Worm (Caenorhabditis elegans) whole organism, young adult: Measurements from ENCODE around the gene acn-1.

Experiments used
- B0019.2 ChIP-seq: fragments of 200-800 bp; sonication (Bioruptor generic); conservative IDR thresholded peaks from 2 replicates; pipeline ENCODE4 v1.3.6; 2022; ENCODE audit warnings: missing genetic modification reagents, missing genetic modification characterization, missing compliant biosample characterization
- B0035.1 ChIP-seq: sonication (generic microtip); optimal IDR thresholded peaks from 2 replicates; lab custom pipeline; 2016; ENCODE audit warnings: missing genetic modification characterization, mild to moderate bottlenecking, missing compliant biosample characterization, missing genotype, missing genetic modification reagents
- F33H1.4 ChIP-seq: fragments of 200-800 bp; sonication (Bioruptor generic); IDR thresholded peaks from 2 replicates; pipeline ENCODE4 v1.3.6; 2022; ENCODE audit warnings: missing genetic modification reagents, missing genetic modification characterization, missing compliant biosample characterization
- F55B11.4 ChIP-seq: sonication (generic microtip); optimal IDR thresholded peaks from 2 replicates; lab custom pipeline; 2016; ENCODE audit warnings: missing compliant biosample characterization, missing genetic modification characterization, borderline replicate concordance; ENCODE audit not compliant: insufficient read depth
- T07F8.4 ChIP-seq: sonication (generic microtip); optimal IDR thresholded peaks from 2 replicates; lab custom pipeline; 2016; ENCODE audit warnings: mild to moderate bottlenecking, missing genetic modification characterization, moderate library complexity, missing compliant biosample characterization
- Y53F4B.3 ChIP-seq: fragments of 200-800 bp; sonication (Bioruptor generic); IDR thresholded peaks from 2 replicates; pipeline ENCODE4 v1.3.6; 2022; ENCODE audit warnings: missing genetic modification reagents, missing genetic modification characterization, missing compliant biosample characterization
- Y67H2A.10 ChIP-seq: fragments of 200-800 bp; sonication (Bioruptor generic); conservative IDR thresholded peaks from 2 replicates; pipeline ENCODE4 v1.3.6; 2022; ENCODE audit warnings: missing genetic modification reagents, missing genetic modification characterization, missing compliant biosample characterization
- Y79H2A.3 ChIP-seq: fragments of 200-800 bp; sonication (Bioruptor generic); conservative IDR thresholded peaks from 2 replicates; pipeline ENCODE4 v1.3.6; 2022; ENCODE audit warnings: missing genetic modification reagents, missing genetic modification characterization, missing compliant biosample characterization
- ZK185.1 ChIP-seq: sonication (generic microtip); optimal IDR thresholded peaks from 2 replicates; lab custom pipeline; 2016; ENCODE audit warnings: mild to moderate bottlenecking, missing genetic modification characterization, missing compliant biosample characterization; ENCODE audit not compliant: poor library complexity, severe bottlenecking
- aptf-2 ChIP-seq: fragments of 200-800 bp; sonication (Bioruptor generic); conservative IDR thresholded peaks from 2 replicates; pipeline ENCODE4 v1.3.6; 2022; ENCODE audit warnings: missing genetic modification reagents, missing genetic modification characterization, missing compliant biosample characterization
- athp-1 ChIP-seq: sonication (generic microtip); optimal IDR thresholded peaks from 2 replicates; lab custom pipeline; 2017; ENCODE audit warnings: mild to moderate bottlenecking, missing genetic modification characterization, missing compliant biosample characterization
- attf-3 ChIP-seq: fragments of 200-800 bp; sonication (Bioruptor generic); conservative IDR thresholded peaks from 2 replicates; pipeline ENCODE4 v1.3.6; 2022; ENCODE audit warnings: missing genetic modification reagents, missing genetic modification characterization, missing compliant biosample characterization
- attf-6 ChIP-seq: fragments of 200-800 bp; sonication (Bioruptor generic); IDR thresholded peaks from 2 replicates; pipeline ENCODE4 v1.3.6; 2022; ENCODE audit warnings: missing genetic modification reagents, missing genetic modification characterization, missing compliant biosample characterization
- bed-2 ChIP-seq: fragments of 200-800 bp; sonication (Bioruptor generic); IDR thresholded peaks from 2 replicates; pipeline ENCODE4 v1.3.6; 2022; ENCODE audit warnings: missing genetic modification reagents, missing genetic modification characterization, missing compliant biosample characterization
- cebp-2 ChIP-seq: fragments of 200-800 bp; sonication (Bioruptor generic); IDR thresholded peaks from 2 replicates; pipeline ENCODE4 v1.3.6; 2022; ENCODE audit warnings: missing genetic modification characterization, missing compliant biosample characterization
- ceh-58 ChIP-seq: fragments of 200-800 bp; sonication (Bioruptor generic); IDR thresholded peaks from 2 replicates; pipeline ENCODE4 v1.3.6; 2022; ENCODE audit warnings: missing genetic modification characterization, missing compliant biosample characterization
- ceh-91 ChIP-seq: fragments of 200-800 bp; sonication (Bioruptor generic); IDR thresholded peaks from 2 replicates; pipeline ENCODE4 v1.3.6; 2022; ENCODE audit warnings: missing genetic modification reagents, missing genetic modification characterization, missing compliant biosample characterization
- dpff-1 ChIP-seq: sonication (generic microtip); optimal IDR thresholded peaks from 2 replicates; lab custom pipeline; 2017; ENCODE audit warnings: mild to moderate bottlenecking, missing genetic modification characterization, missing compliant biosample characterization
- dpl-1 ChIP-seq: fragments of 150-350 bp; optimal IDR thresholded peaks from 2 replicates; lab custom pipeline; 2014; ENCODE audit warnings: missing biosample characterization, missing genetic modification reagents, missing genetic modification characterization
- egrh-3 ChIP-seq: fragments of 200-800 bp; sonication (Bioruptor generic); IDR thresholded peaks from 2 replicates; pipeline ENCODE4 v1.3.6; 2022; ENCODE audit warnings: missing genetic modification reagents, missing genetic modification characterization, missing compliant biosample characterization
- ets-4 ChIP-seq: fragments of 200-800 bp; sonication (Bioruptor generic); optimal IDR thresholded peaks from 2 replicates; lab custom pipeline; 2018; ENCODE audit warnings: mild to moderate bottlenecking, missing genetic modification characterization, missing compliant biosample characterization
- hlh-26 ChIP-seq: fragments of 200-800 bp; sonication (Bioruptor generic); conservative IDR thresholded peaks from 2 replicates; pipeline ENCODE4 v1.3.6; 2022; ENCODE audit warnings: missing genetic modification reagents, missing genetic modification characterization, missing compliant biosample characterization
- hmg-1.2 ChIP-seq: fragments of 200-800 bp; sonication (Bioruptor generic); IDR thresholded peaks from 2 replicates; pipeline ENCODE4 v1.3.6; 2022; ENCODE audit warnings: missing genetic modification reagents, missing genetic modification characterization, missing compliant biosample characterization
- let-607 ChIP-seq, 2 experiments: fragments of 200-800 bp in 1 of 2; sonication (Bioruptor generic) in 1 of 2; sonication (generic microtip) in 1 of 2; optimal IDR thresholded peaks; 2 replicates each; lab custom pipeline; 2016 to 2018; ENCODE audit warnings: mild to moderate bottlenecking in 2 of 2, missing compliant biosample characterization in 2 of 2, missing genetic modification characterization in 2 of 2, moderate library complexity in 2 of 2, missing genotype in 1 of 2
- lin-35 ChIP-seq, 3 experiments: fragments of 150-350 bp in 2 of 3; sonication (generic microtip) in 1 of 3; optimal IDR thresholded peaks; 2 replicates each; lab custom pipeline; 2014 to 2018; ENCODE audit warnings: missing biosample characterization in 3 of 3, missing genetic modification characterization in 3 of 3, missing genetic modification reagents in 3 of 3
- lin-40 ChIP-seq: sonication (generic microtip); optimal IDR thresholded peaks from 2 replicates; lab custom pipeline; 2016; ENCODE audit warnings: missing genetic modification characterization, mild to moderate bottlenecking, missing compliant biosample characterization, missing genotype, missing genetic modification reagents
- lir-1 ChIP-seq: fragments of 200-800 bp; sonication (Bioruptor generic); conservative IDR thresholded peaks from 2 replicates; pipeline ENCODE4 v1.3.6; 2022; ENCODE audit warnings: missing genetic modification reagents, missing genetic modification characterization, missing compliant biosample characterization
- mel-28 ChIP-seq: sonication (generic microtip); optimal IDR thresholded peaks from 2 replicates; lab custom pipeline; 2016; ENCODE audit warnings: borderline replicate concordance, mild to moderate bottlenecking, missing genetic modification characterization, missing compliant biosample characterization
- mes-4 ChIP-seq: sonication (generic microtip); optimal IDR thresholded peaks from 2 replicates; lab custom pipeline; 2016; ENCODE audit warnings: missing genotype, missing genetic modification characterization, missing compliant biosample characterization
- mxl-1 ChIP-seq: sonication (generic microtip); optimal IDR thresholded peaks from 2 replicates; lab custom pipeline; 2016; ENCODE audit warnings: missing genetic modification characterization, missing compliant biosample characterization
- nfya-1 ChIP-seq: sonication (generic microtip); optimal IDR thresholded peaks from 2 replicates; lab custom pipeline; 2017; ENCODE audit warnings: antibody characterized with exemption, missing compliant biosample characterization, missing genetic modification characterization, borderline replicate concordance; ENCODE audit not compliant: insufficient read depth
- nfyb-1 ChIP-seq: fragments of 200-800 bp; sonication (Bioruptor generic); IDR thresholded peaks from 2 replicates; pipeline ENCODE4 v1.3.6; 2022; ENCODE audit warnings: missing genetic modification reagents, missing genetic modification characterization, missing compliant biosample characterization
- nhr-27 ChIP-seq: fragments of 200-800 bp; sonication (Bioruptor generic); optimal IDR thresholded peaks from 2 replicates; lab custom pipeline; 2018; ENCODE audit warnings: mild to moderate bottlenecking, missing genetic modification characterization, moderate library complexity, missing compliant biosample characterization
- nhr-80 ChIP-seq: sonication (generic microtip); optimal IDR thresholded peaks from 2 replicates; lab custom pipeline; 2016; ENCODE audit warnings: missing genetic modification characterization, missing compliant biosample characterization
- pbrm-1 ChIP-seq: fragments of 200-800 bp; sonication (Bioruptor generic); IDR thresholded peaks from 2 replicates; pipeline ENCODE4 v1.3.6; 2022; ENCODE audit warnings: missing genetic modification reagents, missing genetic modification characterization, missing compliant biosample characterization
- rcor-1 ChIP-seq: fragments of 200-800 bp; sonication (Bioruptor generic); IDR thresholded peaks from 2 replicates; pipeline ENCODE4 v1.3.6; 2022; ENCODE audit warnings: missing genetic modification reagents, missing genetic modification characterization, missing compliant biosample characterization
- rpc-1 ChIP-seq, 2 experiments: fragments of 150-350 bp in 1 of 2; sonication (generic microtip) in 1 of 2; optimal IDR thresholded peaks; 2 replicates each; lab custom pipeline; 2014 to 2018; ENCODE audit warnings: missing biosample characterization in 1 of 2, missing genetic modification characterization in 1 of 2, missing genetic modification reagents in 1 of 2, missing genotype in 1 of 2
- sdz-38 ChIP-seq: sonication (generic microtip); optimal IDR thresholded peaks from 2 replicates; lab custom pipeline; 2016; ENCODE audit warnings: missing genotype, missing genetic modification characterization, missing compliant biosample characterization
- sea-2 ChIP-seq: fragments of 200-800 bp; sonication (Bioruptor generic); IDR thresholded peaks from 2 replicates; pipeline ENCODE4 v1.3.6; 2022; ENCODE audit warnings: missing genetic modification characterization, missing compliant biosample characterization
- tbx-9 ChIP-seq: sonication (generic microtip); optimal IDR thresholded peaks from 2 replicates; lab custom pipeline; 2016; ENCODE audit warnings: borderline replicate concordance, missing genetic modification characterization, inconsistent platforms, missing compliant biosample characterization
- tlf-1 ChIP-seq: fragments of 200-800 bp; sonication (Bioruptor generic); optimal IDR thresholded peaks from 2 replicates; lab custom pipeline; 2018; ENCODE audit warnings: mild to moderate bottlenecking, missing genetic modification characterization, missing compliant biosample characterization
- zfh-2 ChIP-seq: fragments of 200-800 bp; sonication (Bioruptor generic); conservative IDR thresholded peaks from 2 replicates; pipeline ENCODE4 v1.3.6; 2022; ENCODE audit warnings: missing genetic modification reagents, missing genetic modification characterization, missing compliant biosample characterization
- ztf-18 ChIP-seq: sonication (generic microtip); optimal IDR thresholded peaks from 2 replicates; lab custom pipeline; 2016; ENCODE audit warnings: missing genotype, mild to moderate bottlenecking, missing genetic modification characterization, missing compliant biosample characterization
- ztf-22 ChIP-seq: fragments of 200-800 bp; sonication (Bioruptor generic); optimal IDR thresholded peaks from 2 replicates; lab custom pipeline; 2018; ENCODE audit warnings: mild to moderate bottlenecking, missing genetic modification characterization, moderate library complexity, missing compliant biosample characterization
- ztf-28 ChIP-seq: fragments of 200-800 bp; sonication (Bioruptor generic); IDR thresholded peaks from 2 replicates; pipeline ENCODE4 v1.3.6; 2022; ENCODE audit warnings: missing genetic modification reagents, missing genetic modification characterization, missing compliant biosample characterization

acn-1 gene

ce11 chrX:5086212-5086611 lies 10.7 kb downstream of the acn-1 start:
- TF ChIP-seq B0035.1 (tag; lab: Kevin White, UChicago) (no peak), attf-6 (GFP tag; lab: Robert Waterston, UW) (no peak), hmg-1.2 (peak; percentile 44; the same call in 1 of the 2 replicates)
- TF ChIP-seq, all 124 proteins: peak for 1

- TF ChIP-seq mel-28 (no peak), ZK185.1 (peak; percentile 70), nhr-80 (tag; lab: Kevin White, UChicago) (peak; percentile 61), tlf-1 (peak; percentile 60), dpff-1 (tag; lab: Kevin White, UChicago) (no peak), aptf-2 (GFP tag; lab: Robert Waterston, UW) (no peak), B0019.2 (GFP tag; lab: Robert Waterston, UW) (no peak), sea-2 (GFP tag; lab: Robert Waterston, UW) (0 out of 2 replicates have a peak, but pooled peaks have one; percentile 74), nfya-1 (tag; lab: Kevin White, UChicago) (no peak), F33H1.4 (GFP tag; lab: Robert Waterston, UW) (no peak), tbx-9 (tag; lab: Kevin White, UChicago) (peak; percentile 27), attf-3 (peak; percentile 50; the same call in 1 of the 2 replicates), ceh-91 (no peak), rcor-1 (peak; percentile 83), athp-1 (peak; percentile 65), lin-35 (GFP tag; optimal IDR thresholded peaks at IDR 0.05; lab: Kevin White, UChicago) (peak in 1 of 3 experiments; percentile 82), let-607 (tag; optimal IDR thresholded peaks at IDR 0.05; lab: Kevin White, UChicago) (peak; percentile 65 to 81), pbrm-1 (GFP tag; lab: Robert Waterston, UW) (peak; percentile 92), ets-4 (GFP tag; lab: Kevin White, UChicago) (peak; percentile 74), bed-2 (GFP tag; lab: Robert Waterston, UW) (peak; percentile 74; the same call in 1 of the 2 replicates), ceh-58 (GFP tag; lab: Robert Waterston, UW) (peak; percentile 84; the same call in 1 of the 2 replicates), rpc-1 (optimal IDR thresholded peaks at IDR 0.05; lab: Kevin White, UChicago) (peak; percentile 98), rpc-1 (tag; optimal IDR thresholded peaks at IDR 0.05; lab: Kevin White, UChicago) (peak; percentile 94), lir-1 (GFP tag; lab: Robert Waterston, UW) (peak; percentile 61; the same call in 1 of the 2 replicates), mes-4 (tag; lab: Kevin White, UChicago) (peak; percentile 70), ztf-18 (tag; lab: Kevin White, UChicago) (peak; percentile 76), attf-6 (GFP tag; lab: Robert Waterston, UW) (peak; percentile 63; the same call in 1 of the 2 replicates), ztf-28 (peak; percentile 74; the same call in 1 of the 2 replicates), egrh-3 (GFP tag; lab: Robert Waterston, UW) (peak; percentile 51; the same call in 1 of the 2 replicates), Y53F4B.3 (GFP tag; lab: Robert Waterston, UW) (no peak), T07F8.4 (tag; lab: Kevin White, UChicago) (peak; percentile 64), zfh-2 (GFP tag; lab: Robert Waterston, UW) (0 out of 2 replicates have a peak, but pooled peaks have one; percentile 34), ztf-22 (GFP tag; lab: Kevin White, UChicago) (peak; percentile 66), mxl-1 (tag; lab: Kevin White, UChicago) (peak; percentile 60), sdz-38 (tag; lab: Kevin White, UChicago) (no peak), nhr-27 (tag; lab: Kevin White, UChicago) (peak; percentile 52), Y79H2A.3 (no peak), hlh-26 (GFP tag; lab: Robert Waterston, UW) (no peak), lin-40 (tag; lab: Kevin White, UChicago) (peak; percentile 90), Y67H2A.10 (GFP tag; lab: Robert Waterston, UW) (0 out of 2 replicates have a peak, but pooled peaks have one; percentile 12), dpl-1 (GFP tag; lab: Kevin White, UChicago) (peak; percentile 23), nfyb-1 (peak; percentile 92), F55B11.4 (tag; lab: Kevin White, UChicago) (no peak), cebp-2 (GFP tag; lab: Robert Waterston, UW) (peak; percentile 96)
Observed at ce11 chrX:5085465-5085864, 11.4 kb downstream of the acn-1 start.
